Fruit fly (Drosophila melanogaster) whole organism, embryonic: ENCODE results near the gene Argk1.

Experiments
- ATbp ChIP-seq: fragments of 200-800 bp; sonication (Bioruptor generic); optimal IDR thresholded peaks from 2 replicates; lab custom pipeline; 2017; ENCODE audit warnings: missing biosample characterization, mild to moderate bottlenecking, missing genetic modification characterization, missing genetic modification reagents
- Ada2b ChIP-seq: fragments of 200-800 bp; sonication (Bioruptor generic); IDR thresholded peaks from 2 replicates; pipeline ENCODE4 v1.3.6; 2022; ENCODE audit warnings: missing biosample characterization, missing genetic modification characterization
- Adf1 ChIP-seq: fragments of 200-800 bp; sonication (Bioruptor generic); IDR thresholded peaks from 2 replicates; pipeline ENCODE4 v1.3.6; 2022; ENCODE audit warnings: missing biosample characterization, missing genetic modification characterization
- Atf-2 ChIP-seq: fragments of 200-800 bp; sonication (Bioruptor generic); optimal IDR thresholded peaks from 2 replicates; lab custom pipeline; 2016; ENCODE audit warnings: missing biosample characterization, missing genetic modification characterization
- Awh ChIP-seq: fragments of 200-800 bp; sonication (Bioruptor generic); IDR thresholded peaks from 2 replicates; pipeline ENCODE4, ENCODE4 v1.3.6; 2022; ENCODE audit warnings: missing biosample characterization, missing genetic modification characterization
- B-H2 ChIP-seq: fragments of 200-800 bp; sonication (Bioruptor generic); optimal IDR thresholded peaks from 2 replicates; lab custom pipeline; 2018; ENCODE audit warnings: missing biosample characterization, mild to moderate bottlenecking, missing genetic modification characterization
- CG1024 ChIP-seq: fragments of 200-800 bp; sonication (Bioruptor generic); IDR thresholded peaks from 2 replicates; pipeline ENCODE4 v1.3.6; 2022; ENCODE audit warnings: missing biosample characterization, missing genetic modification characterization
- CG10267 ChIP-seq: fragments of 200-800 bp; sonication (Bioruptor generic); optimal IDR thresholded peaks from 2 replicates; lab custom pipeline; 2018; ENCODE audit warnings: missing biosample characterization, mild to moderate bottlenecking, missing genetic modification characterization, moderate library complexity
- CG11560 ChIP-seq: fragments of 200-800 bp; sonication (Bioruptor generic); IDR thresholded peaks from 3 replicates; pipeline ENCODE4 v1.3.6; 2022; ENCODE audit warnings: missing biosample characterization, missing genetic modification characterization
- CG12155 ChIP-seq: fragments of 200-800 bp; sonication (Bioruptor generic); optimal IDR thresholded peaks from 3 replicates; lab custom pipeline; 2016; ENCODE audit warnings: missing biosample characterization, missing genetic modification characterization
- CG12744 ChIP-seq: fragments of 200-800 bp; sonication (Bioruptor generic); optimal IDR thresholded peaks from 2 replicates; lab custom pipeline; 2016; ENCODE audit warnings: missing biosample characterization, missing genetic modification characterization
- CG13287 ChIP-seq: fragments of 200-800 bp; sonication (Bioruptor generic); IDR thresholded peaks from 2 replicates; pipeline ENCODE4 v1.3.6; 2022; ENCODE audit warnings: missing biosample characterization, missing genetic modification characterization; ENCODE audit not compliant: partially characterized antibody
- CG13894 ChIP-seq: fragments of 200-800 bp; sonication (Bioruptor generic); optimal IDR thresholded peaks from 3 replicates; lab custom pipeline; 2018; ENCODE audit warnings: missing biosample characterization, mild to moderate bottlenecking, missing genetic modification characterization, moderate library complexity
- CG14965 ChIP-seq: fragments of 200-800 bp; sonication (Bioruptor generic); optimal IDR thresholded peaks from 2 replicates; lab custom pipeline; 2016; ENCODE audit warnings: missing biosample characterization, missing genetic modification characterization, borderline replicate concordance
- CG15269 ChIP-seq: fragments of 200-800 bp; sonication (Bioruptor generic); optimal IDR thresholded peaks from 2 replicates; lab custom pipeline; 2018; ENCODE audit warnings: missing biosample characterization, mild to moderate bottlenecking, missing genetic modification characterization, moderate library complexity
- CG17328 ChIP-seq: fragments of 200-800 bp; sonication (Bioruptor generic); IDR thresholded peaks from 2 replicates; pipeline ENCODE4 v1.3.6; 2022; ENCODE audit warnings: missing biosample characterization, missing genetic modification characterization
- CG18619 ChIP-seq: fragments of 200-800 bp; sonication (Bioruptor generic); optimal IDR thresholded peaks from 3 replicates; lab custom pipeline; 2017; ENCODE audit warnings: missing biosample characterization, mild to moderate bottlenecking, missing genetic modification characterization
- CG2678 ChIP-seq: fragments of 200-800 bp; sonication (Bioruptor generic); optimal IDR thresholded peaks from 3 replicates; lab custom pipeline; 2019; ENCODE audit warnings: missing biosample characterization, mild to moderate bottlenecking, missing genetic modification characterization, moderate library complexity
- CG2712 ChIP-seq: fragments of 200-800 bp; optimal IDR thresholded peaks from 3 replicates; lab custom pipeline; 2019; ENCODE audit warnings: missing biosample characterization, mild to moderate bottlenecking, missing genetic modification characterization, moderate library complexity
- CG31388 ChIP-seq: fragments of 200-800 bp; sonication (Bioruptor generic); optimal IDR thresholded peaks from 2 replicates; lab custom pipeline; 2016; ENCODE audit warnings: missing biosample characterization, missing genetic modification characterization
- CG3163 ChIP-seq: fragments of 200-800 bp; sonication (Bioruptor generic); optimal IDR thresholded peaks from 3 replicates; lab custom pipeline; 2016; ENCODE audit warnings: missing biosample characterization, missing genetic modification characterization
- CG32532 ChIP-seq: fragments of 200-800 bp; sonication (Bioruptor generic); IDR thresholded peaks from 2 replicates; pipeline ENCODE4 v1.3.6; 2022; ENCODE audit warnings: missing biosample characterization, missing genetic modification characterization
- CG32772 ChIP-seq: fragments of 200-800 bp; sonication (Bioruptor generic); IDR thresholded peaks from 2 replicates; pipeline ENCODE4 v1.3.6; 2022; ENCODE audit warnings: missing biosample characterization, missing genetic modification characterization
- CG34422 ChIP-seq: fragments of 200-800 bp; sonication (Bioruptor generic); IDR thresholded peaks from 3 replicates; pipeline ENCODE4 v1.3.6; 2022; ENCODE audit warnings: missing biosample characterization, missing genetic modification characterization
- CG4328 ChIP-seq: fragments of 200-800 bp; sonication (Bioruptor generic); optimal IDR thresholded peaks from 3 replicates; lab custom pipeline; 2017; ENCODE audit warnings: missing biosample characterization, missing genetic modification reagents, missing genetic modification characterization
- Dek ChIP-seq: fragments of 200-800 bp; sonication (Bioruptor generic); optimal IDR thresholded peaks from 3 replicates; lab custom pipeline; 2019; ENCODE audit warnings: missing biosample characterization, mild to moderate bottlenecking, missing genetic modification characterization, moderate library complexity
- Drgx ChIP-seq: fragments of 200-800 bp; sonication (Bioruptor generic); IDR thresholded peaks from 2 replicates; pipeline ENCODE4 v1.3.6; 2022; ENCODE audit warnings: missing biosample characterization, missing genetic modification characterization
- Elba2 ChIP-seq: fragments of 200-800 bp; sonication (Bioruptor generic); optimal IDR thresholded peaks from 3 replicates; lab custom pipeline; 2016; ENCODE audit warnings: missing biosample characterization, missing genetic modification characterization
- HLHmδ ChIP-seq: fragments of 200-800 bp; sonication (Bioruptor generic); optimal IDR thresholded peaks from 2 replicates; lab custom pipeline; 2018; ENCODE audit warnings: missing biosample characterization, mild to moderate bottlenecking, missing genetic modification characterization, moderate library complexity
- Hr78 ChIP-seq, 2 experiments: fragments of 200-800 bp in 1 of 2; fragments of >200 bp in 1 of 2; sonication (Bioruptor generic) in 1 of 2; optimal IDR thresholded peaks; 2 replicates each; lab custom pipeline; 2017 to 2019; ENCODE audit warnings: missing biosample characterization in 2 of 2, missing genetic modification characterization in 2 of 2, mild to moderate bottlenecking in 1 of 2, moderate library complexity in 1 of 2
- MBD-R2 ChIP-seq: fragments of 200-800 bp; sonication (Bioruptor generic); IDR thresholded peaks from 2 replicates; pipeline ENCODE4 v1.3.6; 2022; ENCODE audit warnings: missing biosample characterization, missing genetic modification characterization
- MTF-1 ChIP-seq: fragments of 200-800 bp; sonication (Bioruptor generic); optimal IDR thresholded peaks from 2 replicates; lab custom pipeline; 2018; ENCODE audit warnings: missing biosample characterization, mild to moderate bottlenecking, missing genetic modification characterization, borderline replicate concordance
- NFAT ChIP-seq: fragments of 200-800 bp; sonication (Bioruptor generic); IDR thresholded peaks from 2 replicates; pipeline ENCODE4 v1.3.6; 2022; ENCODE audit warnings: missing biosample characterization, missing genetic modification characterization
- Oli ChIP-seq: fragments of 200-800 bp; sonication (Bioruptor generic); optimal IDR thresholded peaks from 2 replicates; lab custom pipeline; 2018; ENCODE audit warnings: missing biosample characterization, mild to moderate bottlenecking, missing genetic modification characterization, moderate library complexity
- Ptx1 ChIP-seq: fragments of 200-800 bp; sonication (Bioruptor generic); IDR thresholded peaks from 2 replicates; pipeline ENCODE4 v1.3.6; 2022; ENCODE audit warnings: missing biosample characterization, missing genetic modification characterization
- aop ChIP-seq: fragments of 200-800 bp; sonication (Bioruptor generic); IDR thresholded peaks from 2 replicates; pipeline ENCODE4 v1.3.6; 2022; ENCODE audit warnings: missing biosample characterization, missing genetic modification characterization
- bowl ChIP-seq: fragments of 200-800 bp; sonication (Bioruptor generic); IDR thresholded peaks from 2 replicates; pipeline ENCODE4 v1.3.6; 2022; ENCODE audit warnings: missing biosample characterization, missing genetic modification characterization
- bsh ChIP-seq, 2 experiments: fragments of 200-800 bp; sonication (Bioruptor generic); optimal IDR thresholded peaks; 2 replicates each; lab custom pipeline; 2017 to 2018; ENCODE audit warnings: mild to moderate bottlenecking in 2 of 2, missing biosample characterization in 2 of 2, missing genetic modification characterization in 2 of 2, moderate library complexity in 1 of 2
- cad ChIP-seq: fragments of >200 bp; optimal IDR thresholded peaks from 2 replicates; lab custom pipeline; 2017; ENCODE audit warnings: missing biosample characterization, missing genetic modification characterization
- chm ChIP-seq: fragments of 200-800 bp; sonication (Bioruptor generic); IDR thresholded peaks from 2 replicates; pipeline ENCODE4 v1.3.6; 2022; ENCODE audit warnings: missing biosample characterization, missing genetic modification characterization
- danr ChIP-seq: fragments of 200-800 bp; sonication (Bioruptor generic); IDR thresholded peaks from 2 replicates; pipeline ENCODE4 v1.3.6; 2022; ENCODE audit warnings: missing biosample characterization, missing genetic modification characterization
- dm ChIP-seq: fragments of 200-800 bp; sonication (Bioruptor generic); optimal IDR thresholded peaks from 3 replicates; lab custom pipeline; 2016; ENCODE audit warnings: missing biosample characterization, missing genetic modification characterization
- esg ChIP-seq: fragments of 200-800 bp; sonication (Bioruptor generic); conservative IDR thresholded peaks from 2 replicates; pipeline ENCODE4 v1.3.6; 2022; ENCODE audit warnings: missing biosample characterization, missing genetic modification characterization
- gcm2 ChIP-seq: fragments of 200-800 bp; sonication (Bioruptor generic); optimal IDR thresholded peaks from 2 replicates; lab custom pipeline; 2016; ENCODE audit warnings: missing biosample characterization, missing genetic modification characterization
- lmd ChIP-seq: fragments of 200-800 bp; sonication (Bioruptor generic); IDR thresholded peaks from 2 replicates; pipeline ENCODE4 v1.3.6; 2022; ENCODE audit warnings: missing biosample characterization, missing genetic modification characterization
- pnt ChIP-seq: fragments of 200-800 bp; sonication (Bioruptor generic); optimal IDR thresholded peaks from 3 replicates; lab custom pipeline; 2016; ENCODE audit warnings: missing biosample characterization, missing genetic modification characterization
- sim ChIP-seq: fragments of 200-800 bp; sonication (Bioruptor generic); IDR thresholded peaks from 2 replicates; pipeline ENCODE4 v1.3.6; 2022; ENCODE audit warnings: missing biosample characterization, missing genetic modification characterization
- ssp ChIP-seq: fragments of 200-800 bp; sonication (Bioruptor generic); IDR thresholded peaks from 2 replicates; pipeline ENCODE4 v1.3.6; 2022; ENCODE audit warnings: missing biosample characterization, missing genetic modification characterization
- stwl ChIP-seq: fragments of 200-800 bp; sonication (Bioruptor generic); optimal IDR thresholded peaks from 3 replicates; lab custom pipeline; 2018; ENCODE audit warnings: missing biosample characterization, mild to moderate bottlenecking, missing genetic modification characterization, moderate library complexity
- wdn ChIP-seq: fragments of 200-800 bp; sonication (Bioruptor generic); IDR thresholded peaks from 2 replicates; pipeline ENCODE4 v1.3.6; 2022; ENCODE audit warnings: missing biosample characterization, missing genetic modification characterization
- z ChIP-seq: fragments of 200-800 bp; sonication (Bioruptor generic); IDR thresholded peaks from 3 replicates; pipeline ENCODE4 v1.3.6; 2022; ENCODE audit warnings: missing biosample characterization, missing genetic modification characterization

Gene Argk1

DNA sequence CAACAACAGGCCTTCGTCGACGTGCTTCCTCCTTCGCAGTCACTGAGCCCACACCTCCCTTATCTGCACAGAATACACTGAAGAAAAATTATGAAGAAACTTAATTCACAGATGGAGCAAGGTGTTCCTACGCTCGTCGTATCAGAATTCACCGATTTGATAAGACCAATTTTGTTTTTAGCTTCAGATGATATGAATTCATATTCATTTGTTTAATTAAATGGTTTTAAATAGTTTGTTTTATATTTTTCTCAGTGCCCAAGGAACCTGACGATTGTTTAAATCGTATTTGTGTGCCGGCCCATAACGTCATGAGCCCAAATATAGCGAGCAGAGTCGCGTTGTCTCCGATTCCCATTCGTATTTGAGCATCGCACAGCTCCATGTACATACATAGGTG, 42.2 kb downstream of the Argk1 start (continued):
- TF ChIP-seq stwl (tag; lab: Kevin White, UChicago): no peak
- peak; percentile 56 for TF ChIP-seq CG32772 (GFP tag; lab: Robert Waterston, UW)
- peak; percentile 10 for TF ChIP-seq CG31388
- TF ChIP-seq CG13287 (GFP tag; lab: Robert Waterston, UW): no peak
- peak; percentile 71 for TF ChIP-seq Elba2
- TF ChIP-seq sim: peak; percentile 40; the same call in 1 of the 2 replicates
- TF ChIP-seq chm (GFP tag; lab: Robert Waterston, UW): peak; percentile 41; the same call in 1 of the 2 replicates
- TF ChIP-seq Oli (tag; lab: Kevin White, UChicago): peak; percentile 56
- TF ChIP-seq HLHmδ (GFP tag; lab: Kevin White, UChicago): no peak
- TF ChIP-seq CG34422 (GFP tag; lab: Robert Waterston, UW): peak; percentile 59; the same call in 1 of the 3 replicates
- TF ChIP-seq Drgx (GFP tag; lab: Robert Waterston, UW): no peak
- no peak for TF ChIP-seq z (GFP tag; lab: Robert Waterston, UW)
- TF ChIP-seq CG2712 (tag; lab: Kevin White, UChicago): peak; percentile 85
- peak; percentile 49 for TF ChIP-seq pnt
- peak; percentile 26 for TF ChIP-seq CG18619 (GFP tag; lab: Kevin White, UChicago)
- TF ChIP-seq CG14965: peak; percentile 20
- TF ChIP-seq CG12744 (GFP tag; lab: Kevin White, UChicago): peak; percentile 64
- TF ChIP-seq B-H2: no peak
- TF ChIP-seq Ada2b (GFP tag; lab: Robert Waterston, UW): peak; percentile 54; the same call in 1 of the 2 replicates
- no peak for TF ChIP-seq wdn (GFP tag; lab: Robert Waterston, UW)
- TF ChIP-seq MBD-R2: 0 out of 2 replicates have a peak, but pooled peaks have one; percentile 22
- no peak for TF ChIP-seq CG13894 (tag; lab: Kevin White, UChicago)
- TF ChIP-seq CG10267 (tag; lab: Kevin White, UChicago): peak; percentile 75
- TF ChIP-seq NFAT (GFP tag; lab: Robert Waterston, UW): no peak
- no peak for TF ChIP-seq Hr78 (GFP tag; optimal IDR thresholded peaks at IDR 0.05; lab: Kevin White, UChicago)
- peak; percentile 42; the same call in 1 of the 2 replicates for TF ChIP-seq Ptx1 (GFP tag; lab: Robert Waterston, UW)
- TF ChIP-seq dm: peak; percentile 13
- peak; percentile 67 for TF ChIP-seq CG12155
- no peak for TF ChIP-seq cad (GFP tag; lab: Kevin White, UChicago)
- TF ChIP-seq Atf-2 (GFP tag; lab: Kevin White, UChicago): peak; percentile 46
- TF ChIP-seq esg (GFP tag; lab: Robert Waterston, UW): peak; percentile 24; the same call in 1 of the 2 replicates
- TF ChIP-seq CG15269 (tag; lab: Kevin White, UChicago): peak; percentile 37
- no peak for TF ChIP-seq danr
- TF ChIP-seq bowl (GFP tag; lab: Robert Waterston, UW): no peak
- TF ChIP-seq Dek (tag; lab: Kevin White, UChicago): no peak
- peak; percentile 66 for TF ChIP-seq CG17328 (GFP tag; lab: Robert Waterston, UW)
- peak; percentile 74 for TF ChIP-seq CG1024 (GFP tag; lab: Robert Waterston, UW)
- peak in 1 of 2 experiments; percentile 77 for TF ChIP-seq bsh (GFP tag; optimal IDR thresholded peaks at IDR 0.05; lab: Kevin White, UChicago)
- no peak for TF ChIP-seq MTF-1
- TF ChIP-seq CG4328: no peak
- TF ChIP-seq ATbp (GFP tag; lab: Kevin White, UChicago): peak; percentile 22
- TF ChIP-seq CG32532 (GFP tag; lab: Robert Waterston, UW): peak; percentile 48; the same call in 1 of the 2 replicates
- no peak for TF ChIP-seq aop (GFP tag; lab: Robert Waterston, UW)
- TF ChIP-seq CG2678 (tag; lab: Kevin White, UChicago): peak; percentile 71
- TF ChIP-seq Awh (GFP tag; lab: Robert Waterston, UW): no peak
- no peak for TF ChIP-seq Adf1
- no peak for TF ChIP-seq CG11560
- TF ChIP-seq ssp (GFP tag; lab: Robert Waterston, UW): peak; percentile 34; the same call in 1 of the 2 replicates
- TF ChIP-seq lmd (GFP tag; lab: Robert Waterston, UW): peak; percentile 54
- peak; percentile 16 for TF ChIP-seq gcm2 (GFP tag; lab: Kevin White, UChicago)
- no peak for TF ChIP-seq CG3163 (GFP tag; lab: Kevin White, UChicago)
